Fruit fly (Drosophila melanogaster): ENCODE measurements around the gene Rift.

DNA sequence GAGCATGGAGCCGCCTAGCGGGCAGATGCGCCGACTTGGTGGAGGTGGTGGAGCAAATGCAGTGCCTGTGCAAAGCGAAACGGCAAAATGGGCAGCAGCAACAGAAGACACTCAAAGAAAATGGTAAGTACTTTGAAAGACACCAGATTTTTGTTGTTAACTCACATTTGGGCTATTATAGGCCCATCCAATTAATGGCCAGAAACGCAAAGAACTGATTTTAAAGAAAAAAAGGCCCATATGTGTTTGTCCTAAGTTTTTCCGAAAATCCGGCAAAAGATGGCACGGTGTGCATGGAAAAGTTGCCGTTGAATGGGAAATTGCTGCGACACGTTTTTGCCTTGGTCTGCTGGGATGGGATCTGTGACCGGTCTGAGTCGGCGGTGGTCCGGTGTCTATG, 41.8 kb downstream of the Rift start:
- TF ChIP-seq psq (optimal IDR thresholded peaks at IDR 0.05) (no peak), Sin3A (optimal IDR thresholded peaks at IDR 0.05) (no peak)

All from Kc167 (cell line).